Worm (Caenorhabditis elegans): Measurements from ENCODE around the gene R10E12.2.

ce11 chrIII:9997890-9998289 lies 24.2 kb upstream of the R10E12.2 start, which contains the start of gene pqn-8:
- no peak for TF ChIP-seq ccch-3 (GFP tag; optimal IDR thresholded peaks at IDR 0.05)
- no peak for TF ChIP-seq K12H6.12 (tag; optimal IDR thresholded peaks at IDR 0.05)
- no peak for TF ChIP-seq egl-44 (GFP tag; IDR thresholded peaks at IDR 0.05)
- TF ChIP-seq ztf-3 (GFP tag; optimal IDR thresholded peaks at IDR 0.05), result no peak
- TF ChIP-seq unc-130 (GFP tag; optimal IDR thresholded peaks at IDR 0.05), result no peak
- no peak for TF ChIP-seq rpc-1 (optimal IDR thresholded peaks at IDR 0.05)
- TF ChIP-seq rpc-1 (tag; optimal IDR thresholded peaks at IDR 0.05), result no peak
- TF ChIP-seq ekl-4 (GFP tag; IDR thresholded peaks at IDR 0.05), result no peak
- TF ChIP-seq ceh-79 (tag; optimal IDR thresholded peaks at IDR 0.05), result no peak
- TF ChIP-seq nfya-2 (GFP tag; IDR thresholded peaks at IDR 0.05), result no peak
- TF ChIP-seq Y95B8A.8 (GFP tag; IDR thresholded peaks at IDR 0.05), result no peak
- no peak for TF ChIP-seq snpc-4 (GFP tag; optimal IDR thresholded peaks at IDR 0.05)
- no peak for TF ChIP-seq snpc-4 (tag; optimal IDR thresholded peaks at IDR 0.05)
- no peak for TF ChIP-seq nhr-27 (tag; optimal IDR thresholded peaks at IDR 0.05)
- no peak for TF ChIP-seq F57C9.4 (tag; optimal IDR thresholded peaks at IDR 0.05)
- TF ChIP-seq B0261.1 (tag; optimal IDR thresholded peaks at IDR 0.05), result no peak

Measured in whole organism, young adult.